Fruit fly (Drosophila melanogaster) whole organism, embryonic: ENCODE data around the gene CG14230.

Experiments
- ATbp ChIP-seq: fragments of 200-800 bp; sonication (Bioruptor generic); optimal IDR thresholded peaks from 2 replicates; lab custom pipeline; 2017; ENCODE audit warnings: missing biosample characterization, mild to moderate bottlenecking, missing genetic modification characterization, missing genetic modification reagents
- Atf3 ChIP-seq: fragments of 200-800 bp; sonication (Bioruptor generic); optimal IDR thresholded peaks from 3 replicates; lab custom pipeline; 2016; ENCODE audit warnings: missing biosample characterization, missing genetic modification characterization
- Awh ChIP-seq: fragments of 200-800 bp; sonication (Bioruptor generic); IDR thresholded peaks from 2 replicates; pipeline ENCODE4, ENCODE4 v1.3.6; 2022; ENCODE audit warnings: missing biosample characterization, missing genetic modification characterization
- CG10267 ChIP-seq: fragments of 200-800 bp; sonication (Bioruptor generic); optimal IDR thresholded peaks from 2 replicates; lab custom pipeline; 2018; ENCODE audit warnings: missing biosample characterization, mild to moderate bottlenecking, missing genetic modification characterization, moderate library complexity
- CG11504 ChIP-seq: fragments of 200-800 bp; sonication (Bioruptor generic); optimal IDR thresholded peaks from 3 replicates; lab custom pipeline; 2019; ENCODE audit warnings: missing biosample characterization, mild to moderate bottlenecking, missing genetic modification characterization, moderate library complexity
- CG11696 ChIP-seq: fragments of 200-800 bp; sonication (Bioruptor generic); IDR thresholded peaks from 2 replicates; pipeline ENCODE4 v1.3.6; 2022; ENCODE audit warnings: missing biosample characterization, missing genetic modification characterization
- CG12071 ChIP-seq: fragments of 200-800 bp; sonication (Bioruptor generic); optimal IDR thresholded peaks from 3 replicates; lab custom pipeline; 2018; ENCODE audit warnings: missing biosample characterization, mild to moderate bottlenecking, missing genetic modification characterization
- CG1233 ChIP-seq: fragments of 200-800 bp; sonication (Bioruptor generic); optimal IDR thresholded peaks from 4 replicates; lab custom pipeline; 2018; ENCODE audit warnings: missing biosample characterization, mild to moderate bottlenecking, missing genetic modification characterization
- CG13123 ChIP-seq: fragments of 200-800 bp; sonication (Bioruptor generic); optimal IDR thresholded peaks from 2 replicates; lab custom pipeline; 2016; ENCODE audit warnings: missing biosample characterization, missing genetic modification characterization
- CG15011 ChIP-seq: fragments of 200-800 bp; sonication (Bioruptor generic); optimal IDR thresholded peaks from 3 replicates; lab custom pipeline; 2018; ENCODE audit warnings: missing biosample characterization, mild to moderate bottlenecking, missing genetic modification characterization
- CG15269 ChIP-seq: fragments of 200-800 bp; sonication (Bioruptor generic); optimal IDR thresholded peaks from 2 replicates; lab custom pipeline; 2018; ENCODE audit warnings: missing biosample characterization, mild to moderate bottlenecking, missing genetic modification characterization, moderate library complexity
- CG1529 ChIP-seq: fragments of 200-800 bp; sonication (Bioruptor generic); optimal IDR thresholded peaks from 3 replicates; lab custom pipeline; 2018; ENCODE audit warnings: missing biosample characterization, missing genetic modification characterization
- CG18262 ChIP-seq: fragments of 200-800 bp; optimal IDR thresholded peaks from 3 replicates; lab custom pipeline; 2019; ENCODE audit warnings: missing biosample characterization, mild to moderate bottlenecking, missing genetic modification characterization, moderate library complexity
- CG18764 ChIP-seq: fragments of 200-800 bp; sonication (Bioruptor generic); optimal IDR thresholded peaks from 3 replicates; lab custom pipeline; 2016; ENCODE audit warnings: missing biosample characterization, missing genetic modification characterization
- CG2875 ChIP-seq: fragments of 200-800 bp; sonication (Bioruptor generic); optimal IDR thresholded peaks from 2 replicates; lab custom pipeline; 2017; ENCODE audit warnings: missing biosample characterization, mild to moderate bottlenecking, missing genetic modification characterization, missing genetic modification reagents
- CG30431 ChIP-seq: fragments of 200-800 bp; sonication (Bioruptor generic); optimal IDR thresholded peaks from 2 replicates; lab custom pipeline; 2017; ENCODE audit warnings: missing biosample characterization, missing genetic modification characterization
- CG32767 ChIP-seq: fragments of 200-800 bp; sonication (Bioruptor generic); IDR thresholded peaks from 2 replicates; pipeline ENCODE4 v1.3.6; 2022; ENCODE audit warnings: missing biosample characterization, missing genetic modification characterization
- CG33213 ChIP-seq: fragments of 200-800 bp; sonication (Bioruptor generic); optimal IDR thresholded peaks from 3 replicates; lab custom pipeline; 2016; ENCODE audit warnings: missing biosample characterization, missing genetic modification characterization
- CG4360 ChIP-seq: fragments of 200-800 bp; sonication (Bioruptor generic); IDR thresholded peaks from 2 replicates; pipeline ENCODE4 v1.3.6; 2022; ENCODE audit warnings: missing biosample characterization, missing genetic modification characterization
- CG4404 ChIP-seq: fragments of 200-800 bp; sonication (Bioruptor generic); IDR thresholded peaks from 2 replicates; pipeline ENCODE4 v1.3.6; 2022; ENCODE audit warnings: missing biosample characterization, missing genetic modification characterization
- CG7839 ChIP-seq: fragments of 200-800 bp; sonication (Bioruptor generic); optimal IDR thresholded peaks from 3 replicates; lab custom pipeline; 2018; ENCODE audit warnings: missing biosample characterization, mild to moderate bottlenecking, missing genetic modification characterization, moderate library complexity
- CG9215 ChIP-seq: fragments of 200-800 bp; sonication (Bioruptor generic); IDR thresholded peaks from 2 replicates; pipeline ENCODE4 v1.3.6; 2022; ENCODE audit warnings: missing biosample characterization, missing genetic modification characterization
- D19B ChIP-seq: fragments of 200-800 bp; sonication (Bioruptor generic); optimal IDR thresholded peaks from 2 replicates; lab custom pipeline; 2017; ENCODE audit warnings: missing biosample characterization, mild to moderate bottlenecking, missing genetic modification characterization
- Fer3 ChIP-seq: fragments of 200-800 bp; sonication (Bioruptor generic); optimal IDR thresholded peaks from 2 replicates; lab custom pipeline; 2018; ENCODE audit warnings: missing biosample characterization, mild to moderate bottlenecking, missing genetic modification characterization, moderate library complexity
- HLHmδ ChIP-seq: fragments of 200-800 bp; sonication (Bioruptor generic); optimal IDR thresholded peaks from 2 replicates; lab custom pipeline; 2018; ENCODE audit warnings: missing biosample characterization, mild to moderate bottlenecking, missing genetic modification characterization, moderate library complexity
- Kr ChIP-seq: fragments of 200-800 bp; sonication (Bioruptor generic); optimal IDR thresholded peaks from 2 replicates; lab custom pipeline; 2017; ENCODE audit warnings: missing biosample characterization, mild to moderate bottlenecking, missing genetic modification characterization
- Max ChIP-seq: fragments of 200-800 bp; sonication (Bioruptor generic); optimal IDR thresholded peaks from 2 replicates; lab custom pipeline; 2016; ENCODE audit warnings: missing biosample characterization, mild to moderate bottlenecking, missing genetic modification characterization
- NFAT ChIP-seq: fragments of 200-800 bp; sonication (Bioruptor generic); IDR thresholded peaks from 2 replicates; pipeline ENCODE4 v1.3.6; 2022; ENCODE audit warnings: missing biosample characterization, missing genetic modification characterization
- Scr ChIP-seq: fragments of 200-800 bp; sonication (Bioruptor generic); IDR thresholded peaks from 2 replicates; pipeline ENCODE4 v1.3.6; 2022; ENCODE audit warnings: missing biosample characterization, missing genetic modification characterization; ENCODE audit not compliant: partially characterized antibody
- Trl ChIP-seq, 3 experiments: fragments of >200 bp in 2 of 3; fragments of 200-800 bp in 1 of 3; sonication (Bioruptor generic) in 1 of 3; optimal IDR thresholded peaks; 2 replicates in 1 of 3; 3 replicates in 2 of 3; lab custom pipeline; 2016 to 2017; ENCODE audit warnings: missing biosample characterization in 1 of 3, missing genetic modification characterization in 1 of 3
- Xrp1 ChIP-seq: fragments of 200-800 bp; sonication (Bioruptor generic); IDR thresholded peaks from 2 replicates; pipeline ENCODE4 v1.3.6; 2022; ENCODE audit warnings: missing biosample characterization, missing genetic modification characterization
- bcd ChIP-seq: fragments of 200-800 bp; sonication (Bioruptor generic); optimal IDR thresholded peaks from 2 replicates; lab custom pipeline; 2017; ENCODE audit warnings: missing biosample characterization, mild to moderate bottlenecking, missing genetic modification characterization
- cad ChIP-seq: fragments of >200 bp; optimal IDR thresholded peaks from 2 replicates; lab custom pipeline; 2017; ENCODE audit warnings: missing biosample characterization, missing genetic modification characterization
- chm ChIP-seq: fragments of 200-800 bp; sonication (Bioruptor generic); IDR thresholded peaks from 2 replicates; pipeline ENCODE4 v1.3.6; 2022; ENCODE audit warnings: missing biosample characterization, missing genetic modification characterization
- dan ChIP-seq: fragments of 200-800 bp; sonication (Bioruptor generic); IDR thresholded peaks from 2 replicates; pipeline ENCODE4 v1.3.6; 2022; ENCODE audit warnings: missing biosample characterization, missing genetic modification characterization
- dmrt99B ChIP-seq: fragments of 200-800 bp; sonication (Bioruptor generic); optimal IDR thresholded peaks from 2 replicates; lab custom pipeline; 2018; ENCODE audit warnings: missing biosample characterization, mild to moderate bottlenecking, missing genetic modification characterization, moderate library complexity
- dpn ChIP-seq, 2 experiments: fragments of 200-800 bp; sonication (Bioruptor generic); optimal IDR thresholded peaks; 3 replicates each; lab custom pipeline; 2016; ENCODE audit warnings: missing biosample characterization in 2 of 2, missing genetic modification characterization in 2 of 2
- grn ChIP-seq: fragments of 200-800 bp; sonication (Bioruptor generic); optimal IDR thresholded peaks from 3 replicates; lab custom pipeline; 2017; ENCODE audit warnings: missing biosample characterization, missing genetic modification characterization
- jumu ChIP-seq: fragments of 200-800 bp; sonication (Bioruptor generic); optimal IDR thresholded peaks from 3 replicates; lab custom pipeline; 2016; ENCODE audit warnings: missing biosample characterization, missing genetic modification characterization
- maf-S ChIP-seq: fragments of 200-800 bp; sonication (Bioruptor generic); optimal IDR thresholded peaks from 2 replicates; lab custom pipeline; 2016; ENCODE audit warnings: missing biosample characterization, missing genetic modification characterization
- mld ChIP-seq: fragments of 200-800 bp; sonication (Bioruptor generic); IDR thresholded peaks from 3 replicates; pipeline ENCODE4 v1.3.6; 2022; ENCODE audit warnings: missing biosample characterization, missing genetic modification characterization; ENCODE audit not compliant: partially characterized antibody
- nau ChIP-seq: fragments of 200-800 bp; sonication (Bioruptor generic); optimal IDR thresholded peaks from 3 replicates; lab custom pipeline; 2017; ENCODE audit warnings: missing biosample characterization, mild to moderate bottlenecking, missing genetic modification characterization, missing genetic modification reagents
- pan ChIP-seq, 4 experiments: fragments of >200 bp in 3 of 4; fragments of 200-800 bp in 1 of 4; sonication (Bioruptor generic) in 1 of 4; optimal IDR thresholded peaks in 3 of 4; IDR thresholded peaks in 1 of 4; 2 replicates each; pipeline versions ENCODE4 v1.3.6 to Lab custom; 2017 to 2022; ENCODE audit warnings: missing biosample characterization in 2 of 4, missing genetic modification characterization in 2 of 4, mixed read lengths in 1 of 4
- ranshi ChIP-seq: fragments of 200-800 bp; sonication (Bioruptor generic); IDR thresholded peaks from 2 replicates; pipeline ENCODE4 v1.3.6; 2022; ENCODE audit warnings: missing biosample characterization, missing genetic modification characterization
- rib ChIP-seq: fragments of 200-800 bp; sonication (Bioruptor generic); IDR thresholded peaks from 2 replicates; pipeline ENCODE4 v1.3.6; 2022; ENCODE audit warnings: missing biosample characterization, missing genetic modification characterization
- tin ChIP-seq: fragments of 200-800 bp; sonication (Bioruptor generic); optimal IDR thresholded peaks from 3 replicates; lab custom pipeline; 2016; ENCODE audit warnings: missing biosample characterization, missing genetic modification characterization
- tio ChIP-seq: fragments of 200-800 bp; sonication (Bioruptor generic); optimal IDR thresholded peaks from 2 replicates; lab custom pipeline; 2017; ENCODE audit warnings: missing biosample characterization, missing genetic modification characterization, inconsistent platforms
- yki ChIP-seq: fragments of >200 bp; optimal IDR thresholded peaks from 3 replicates; lab custom pipeline; 2018
- z ChIP-seq: fragments of 200-800 bp; sonication (Bioruptor generic); IDR thresholded peaks from 3 replicates; pipeline ENCODE4 v1.3.6; 2022; ENCODE audit warnings: missing biosample characterization, missing genetic modification characterization
- zf30C ChIP-seq: fragments of 200-800 bp; sonication (Bioruptor generic); optimal IDR thresholded peaks from 3 replicates; lab custom pipeline; 2018; ENCODE audit warnings: missing biosample characterization, mild to moderate bottlenecking, missing genetic modification characterization

CG14230 gene

DNA sequence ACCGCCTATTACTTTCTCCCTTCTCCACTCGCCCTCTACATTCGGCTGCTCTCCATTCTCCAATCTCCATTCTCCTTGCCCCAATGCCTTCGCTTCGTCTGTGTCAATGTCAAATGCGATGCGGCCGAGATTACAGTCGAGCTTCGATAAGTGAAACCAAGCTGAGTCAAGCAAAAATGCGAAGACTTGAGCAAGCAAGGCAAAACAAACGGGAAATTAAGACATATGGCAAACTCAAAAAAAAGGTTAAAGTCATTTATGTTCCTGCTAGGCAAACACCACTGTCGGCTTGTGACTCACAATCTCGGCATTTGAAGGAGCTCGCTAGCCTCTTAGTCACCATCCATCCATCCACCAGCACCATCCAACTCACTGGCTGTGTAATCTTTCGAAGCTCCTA lies 35.6 kb upstream of the CG14230 start (continued):
- TF ChIP-seq CG18764 (GFP tag; lab: Kevin White, UChicago) = peak; percentile 91
- peak; percentile 44 for TF ChIP-seq HLHmδ (GFP tag; lab: Kevin White, UChicago)
- TF ChIP-seq Awh = peak; percentile 92
- TF ChIP-seq Max (GFP tag; lab: Kevin White, UChicago) = peak; percentile 88
- peak; percentile 94 for TF ChIP-seq ranshi
- TF ChIP-seq chm (GFP tag; lab: Robert Waterston, UW) = peak; percentile 98
- peak; percentile 98 for TF ChIP-seq dpn (GFP tag; optimal IDR thresholded peaks at IDR 0.05; lab: Kevin White, UChicago)
- peak; percentile 95 for TF ChIP-seq CG11504
- TF ChIP-seq Scr (GFP tag; lab: Robert Waterston, UW) = no peak
- TF ChIP-seq pan (optimal IDR thresholded peaks at IDR 0.05; lab: Kevin White, UChicago) = no peak
- TF ChIP-seq pan (GFP tag; optimal IDR thresholded peaks at IDR 0.05 in 1 of 2, IDR thresholded peaks at IDR 0.05 in 1 of 2) = peak in 1 of 2 experiments; percentile 92
- TF ChIP-seq CG9215 (GFP tag; lab: Robert Waterston, UW) = peak; percentile 85
- no peak for TF ChIP-seq zf30C (GFP tag; lab: Kevin White, UChicago)
- TF ChIP-seq mld (GFP tag; lab: Robert Waterston, UW) = no peak
- TF ChIP-seq CG4360 (GFP tag; lab: Robert Waterston, UW) = peak; percentile 46; the same call in 1 of the 2 replicates
- peak; percentile 91 for TF ChIP-seq bcd (GFP tag; lab: Kevin White, UChicago)
- TF ChIP-seq NFAT (GFP tag; lab: Robert Waterston, UW) = peak; percentile 93
- TF ChIP-seq CG33213 = peak; percentile 95
- TF ChIP-seq CG32767 (GFP tag; lab: Robert Waterston, UW) = peak; percentile 88
- TF ChIP-seq CG4404 (GFP tag; lab: Robert Waterston, UW) = peak; percentile 92
- TF ChIP-seq jumu (GFP tag; lab: Kevin White, UChicago) = peak; percentile 98
- TF ChIP-seq Trl (optimal IDR thresholded peaks at IDR 0.05; lab: Kevin White, UChicago) = no peak
- peak; percentile 98 for TF ChIP-seq Trl (GFP tag; optimal IDR thresholded peaks at IDR 0.05; lab: Kevin White, UChicago)
- TF ChIP-seq dmrt99B (tag; lab: Kevin White, UChicago) = peak; percentile 93
- peak; percentile 93 for TF ChIP-seq CG18262 (tag; lab: Kevin White, UChicago)
- peak; percentile 79 for TF ChIP-seq Kr (GFP tag; lab: Kevin White, UChicago)
- TF ChIP-seq Xrp1 (GFP tag; lab: Robert Waterston, UW) = peak; percentile 97
- peak; percentile 91 for TF ChIP-seq CG1233 (GFP tag; lab: Kevin White, UChicago)
- peak; percentile 97 for TF ChIP-seq maf-S (GFP tag; lab: Kevin White, UChicago)
- TF ChIP-seq dan (GFP tag; lab: Robert Waterston, UW) = peak; percentile 91
- TF ChIP-seq CG1529 (GFP tag; lab: Kevin White, UChicago) = peak; percentile 95
- peak; percentile 82 for TF ChIP-seq CG15011
- peak; percentile 91 for TF ChIP-seq CG12071 (GFP tag; lab: Kevin White, UChicago)
- TF ChIP-seq tio (GFP tag; lab: Kevin White, UChicago) = peak; percentile 96
- peak; percentile 97 for TF ChIP-seq CG15269 (tag; lab: Kevin White, UChicago)
- no peak for TF ChIP-seq nau
- peak; percentile 78 for TF ChIP-seq CG11696 (GFP tag; lab: Robert Waterston, UW)
- peak; percentile 87 for TF ChIP-seq rib (GFP tag; lab: Robert Waterston, UW)
- TF ChIP-seq yki (lab: Kevin White, UChicago) = no peak
- TF ChIP-seq CG10267 (tag; lab: Kevin White, UChicago) = peak; percentile 87
- TF ChIP-seq Atf3 (GFP tag; lab: Kevin White, UChicago) = peak; percentile 97
- no peak for TF ChIP-seq cad (GFP tag; lab: Kevin White, UChicago)
- TF ChIP-seq CG7839 (tag; lab: Kevin White, UChicago) = peak; percentile 98
- TF ChIP-seq CG2875 (GFP tag; lab: Kevin White, UChicago) = peak; percentile 96
- peak; percentile 97 for TF ChIP-seq tin
- peak; percentile 93 for TF ChIP-seq Fer3 (tag; lab: Kevin White, UChicago)
- peak; percentile 96 for TF ChIP-seq ATbp (GFP tag; lab: Kevin White, UChicago)
- peak; percentile 67 for TF ChIP-seq D19B (GFP tag; lab: Kevin White, UChicago)
- peak; percentile 97 for TF ChIP-seq CG30431
- TF ChIP-seq grn (GFP tag; lab: Kevin White, UChicago) = peak; percentile 87
- peak; percentile 95 for TF ChIP-seq CG13123 (GFP tag; lab: Kevin White, UChicago)
- TF ChIP-seq z (GFP tag; lab: Robert Waterston, UW) = 0 out of 3 replicates have a peak, but pooled peaks have one; percentile 38
